Worm (Caenorhabditis elegans) whole organism, L3 larva: ENCODE measurements around the gene ttr-31.

Experiments
- R02D3.7 ChIP-seq: fragments of 150-350 bp; optimal IDR thresholded peaks from 2 replicates; lab custom pipeline; 2014; ENCODE audit warnings: missing biosample characterization, missing genetic modification characterization
- ZK546.5 ChIP-seq: sonication (generic microtip); optimal IDR thresholded peaks from 2 replicates; lab custom pipeline; 2017; ENCODE audit warnings: missing biosample characterization, missing genetic modification characterization
- aly-2 ChIP-seq: fragments of 150-350 bp; optimal IDR thresholded peaks from 2 replicates; lab custom pipeline; 2014; ENCODE audit warnings: missing biosample characterization, missing genetic modification characterization
- ama-1 ChIP-seq: fragments of 150-350 bp; optimal IDR thresholded peaks from 2 replicates; lab custom pipeline; 2018
- ceh-16 ChIP-seq: sonication (generic microtip); optimal IDR thresholded peaks from 2 replicates; lab custom pipeline; 2017; ENCODE audit warnings: missing biosample characterization, missing genetic modification characterization
- ceh-28 ChIP-seq: fragments of 150-350 bp; optimal IDR thresholded peaks from 2 replicates; lab custom pipeline; 2014; ENCODE audit warnings: missing biosample characterization, missing genetic modification reagents, missing genetic modification characterization
- ceh-82 ChIP-seq: fragments of 150-350 bp; optimal IDR thresholded peaks from 2 replicates; lab custom pipeline; 2014; ENCODE audit warnings: missing biosample characterization, missing genetic modification characterization
- ceh-9 ChIP-seq: sonication (generic microtip); optimal IDR thresholded peaks from 2 replicates; lab custom pipeline; 2018; ENCODE audit warnings: missing biosample characterization, missing genetic modification characterization
- daf-12 ChIP-seq: fragments of 150-350 bp; optimal IDR thresholded peaks from 2 replicates; lab custom pipeline; 2014; ENCODE audit warnings: missing biosample characterization, missing genetic modification reagents, missing genetic modification characterization
- egl-27 ChIP-seq: sonication (generic microtip); optimal IDR thresholded peaks from 4 replicates; lab custom pipeline; 2017; ENCODE audit warnings: missing biosample characterization, missing genetic modification reagents, missing genetic modification characterization
- egl-5 ChIP-seq: fragments of 150-350 bp; optimal IDR thresholded peaks from 2 replicates; lab custom pipeline; 2017; ENCODE audit warnings: missing biosample characterization, missing genetic modification reagents, missing genetic modification characterization, inconsistent platforms
- elt-1 ChIP-seq: fragments of 150-350 bp; optimal IDR thresholded peaks from 2 replicates; lab custom pipeline; 2014; ENCODE audit warnings: missing biosample characterization, missing genetic modification characterization
- elt-2 ChIP-seq: sonication (generic microtip); optimal IDR thresholded peaks from 2 replicates; lab custom pipeline; 2016; ENCODE audit warnings: missing genetic modification reagents, mild to moderate bottlenecking, missing genetic modification characterization, missing compliant biosample characterization
- elt-3 ChIP-seq, 3 experiments: fragments of 150-350 bp in 1 of 3; sonication (generic microtip) in 2 of 3; optimal IDR thresholded peaks; 2 replicates in 2 of 3; 4 replicates in 1 of 3; lab custom pipeline; 2014 to 2017; ENCODE audit warnings: missing biosample characterization in 3 of 3, missing genetic modification characterization in 3 of 3
- eor-1 ChIP-seq, 2 experiments: fragments of 150-350 bp; optimal IDR thresholded peaks; 2 replicates each; lab custom pipeline; 2014 to 2018; ENCODE audit warnings: missing biosample characterization in 2 of 2, missing genetic modification characterization in 2 of 2
- fkh-10 ChIP-seq: sonication (generic microtip); optimal IDR thresholded peaks from 2 replicates; lab custom pipeline; 2017; ENCODE audit warnings: missing biosample characterization, missing genetic modification reagents, missing genetic modification characterization
- fkh-2 ChIP-seq: fragments of 150-350 bp; optimal IDR thresholded peaks from 2 replicates; lab custom pipeline; 2014; ENCODE audit warnings: missing biosample characterization, missing genetic modification reagents, missing genetic modification characterization
- fos-1 ChIP-seq: fragments of 150-350 bp; optimal IDR thresholded peaks from 2 replicates; lab custom pipeline; 2014; ENCODE audit warnings: missing biosample characterization, missing genetic modification characterization
- hmg-11 ChIP-seq: sonication (generic microtip); optimal IDR thresholded peaks from 2 replicates; lab custom pipeline; 2016; ENCODE audit warnings: missing genetic modification characterization, missing compliant biosample characterization
- jun-1 ChIP-seq: fragments of 150-350 bp; optimal IDR thresholded peaks from 2 replicates; lab custom pipeline; 2014; ENCODE audit warnings: missing biosample characterization, missing genetic modification reagents, missing genetic modification characterization
- lin-15B ChIP-seq: fragments of 150-350 bp; optimal IDR thresholded peaks from 2 replicates; lab custom pipeline; 2014; ENCODE audit warnings: missing biosample characterization, missing genetic modification characterization
- lin-39 ChIP-seq: fragments of 150-350 bp; optimal IDR thresholded peaks from 2 replicates; lab custom pipeline; 2018; ENCODE audit warnings: missing biosample characterization, missing genetic modification reagents, missing genetic modification characterization
- lsy-12 ChIP-seq: sonication (generic microtip); optimal IDR thresholded peaks from 2 replicates; lab custom pipeline; 2016; ENCODE audit warnings: mild to moderate bottlenecking, missing genetic modification characterization, missing compliant biosample characterization
- mdl-1 ChIP-seq: fragments of 150-350 bp; optimal IDR thresholded peaks from 2 replicates; lab custom pipeline; 2014; ENCODE audit warnings: missing biosample characterization, missing genetic modification characterization
- mml-1 ChIP-seq: fragments of 150-350 bp; sonication (generic microtip); optimal IDR thresholded peaks from 3 replicates; lab custom pipeline; 2014; ENCODE audit warnings: missing biosample characterization, missing genetic modification characterization
- nfya-1 ChIP-seq: sonication (generic microtip); optimal IDR thresholded peaks from 2 replicates; lab custom pipeline; 2017; ENCODE audit warnings: missing genetic modification characterization, mild to moderate bottlenecking, missing compliant biosample characterization, antibody characterized with exemption, moderate library complexity; ENCODE audit not compliant: insufficient read depth
- nhr-11 ChIP-seq: fragments of 150-350 bp; optimal IDR thresholded peaks from 2 replicates; lab custom pipeline; 2014; ENCODE audit warnings: missing biosample characterization, missing genetic modification characterization
- nhr-12 ChIP-seq: fragments of 150-350 bp; optimal IDR thresholded peaks from 2 replicates; lab custom pipeline; 2014; ENCODE audit warnings: missing biosample characterization, missing genetic modification characterization
- nhr-23 ChIP-seq: fragments of 150-350 bp; optimal IDR thresholded peaks from 2 replicates; lab custom pipeline; 2014; ENCODE audit warnings: missing biosample characterization, missing genetic modification reagents, missing genetic modification characterization
- nhr-237 ChIP-seq: fragments of 150-350 bp; optimal IDR thresholded peaks from 2 replicates; lab custom pipeline; 2014; ENCODE audit warnings: missing biosample characterization, missing genetic modification characterization
- nhr-25 ChIP-seq: sonication (generic microtip); optimal IDR thresholded peaks from 2 replicates; lab custom pipeline; 2017; ENCODE audit warnings: missing biosample characterization, missing genetic modification characterization
- nhr-28 ChIP-seq: fragments of 150-350 bp; optimal IDR thresholded peaks from 2 replicates; lab custom pipeline; 2014; ENCODE audit warnings: missing biosample characterization, missing genetic modification characterization
- nhr-43 ChIP-seq: sonication (generic microtip); optimal IDR thresholded peaks from 2 replicates; lab custom pipeline; 2016; ENCODE audit warnings: mild to moderate bottlenecking, missing genetic modification characterization, missing compliant biosample characterization; ENCODE audit not compliant: poor library complexity, severe bottlenecking
- nhr-67 ChIP-seq: fragments of 150-350 bp; optimal IDR thresholded peaks from 2 replicates; lab custom pipeline; 2014; ENCODE audit warnings: missing biosample characterization, missing genetic modification characterization
- nhr-76 ChIP-seq: fragments of 150-350 bp; sonication (generic microtip); optimal IDR thresholded peaks from 5 replicates; lab custom pipeline; 2014; ENCODE audit warnings: missing biosample characterization, missing genetic modification characterization
- nhr-77 ChIP-seq: fragments of 150-350 bp; optimal IDR thresholded peaks from 2 replicates; lab custom pipeline; 2014; ENCODE audit warnings: missing biosample characterization, missing genetic modification characterization
- pha-4 ChIP-seq: fragments of 150-350 bp; optimal IDR thresholded peaks from 2 replicates; lab custom pipeline; 2014; ENCODE audit warnings: missing biosample characterization, missing genetic modification reagents, missing genetic modification characterization
- pqm-1 ChIP-seq: fragments of 150-350 bp; optimal IDR thresholded peaks from 2 replicates; lab custom pipeline; 2017; ENCODE audit warnings: missing biosample characterization, missing genetic modification characterization, inconsistent platforms
- sea-2 ChIP-seq: fragments of 150-350 bp; sonication (generic microtip); optimal IDR thresholded peaks from 4 replicates; lab custom pipeline; 2014; ENCODE audit warnings: missing biosample characterization, missing genetic modification reagents, missing genetic modification characterization
- skn-1 ChIP-seq: fragments of 150-350 bp; optimal IDR thresholded peaks from 2 replicates; lab custom pipeline; 2014; ENCODE audit warnings: missing biosample characterization, missing genetic modification characterization
- snpc-4 ChIP-seq: fragments of 150-350 bp; optimal IDR thresholded peaks from 2 replicates; lab custom pipeline; 2014; ENCODE audit warnings: missing biosample characterization, missing genetic modification characterization
- tbx-2 ChIP-seq: sonication (generic microtip); optimal IDR thresholded peaks from 2 replicates; lab custom pipeline; 2016; ENCODE audit warnings: mild to moderate bottlenecking, missing genetic modification characterization, missing compliant biosample characterization
- unc-39 ChIP-seq: sonication (generic microtip); optimal IDR thresholded peaks from 4 replicates; lab custom pipeline; 2017; ENCODE audit warnings: missing biosample characterization, missing genetic modification characterization
- unc-62 ChIP-seq: fragments of 150-350 bp; sonication (generic microtip); optimal IDR thresholded peaks from 4 replicates; lab custom pipeline; 2014; ENCODE audit warnings: missing biosample characterization, missing genetic modification reagents, missing genetic modification characterization
- zag-1 ChIP-seq: fragments of 150-350 bp; optimal IDR thresholded peaks from 2 replicates; lab custom pipeline; 2014; ENCODE audit warnings: missing biosample characterization, missing genetic modification characterization
- ztf-11 ChIP-seq: fragments of 150-350 bp; optimal IDR thresholded peaks from 2 replicates; lab custom pipeline; 2014; ENCODE audit warnings: missing biosample characterization, missing genetic modification characterization
- ztf-4 ChIP-seq: fragments of 150-350 bp; optimal IDR thresholded peaks from 2 replicates; lab custom pipeline; 2014; ENCODE audit warnings: missing biosample characterization, missing genetic modification characterization

The ttr-31 gene

ce11 chrX:11008954-11009353 is at the start of gene ttr-31:
ttr-31 (minus strand) TSS chrX:11009054.
- TF ChIP-seq nhr-28 (tag; lab: Kevin White, UChicago) (no peak), nhr-67 (tag; lab: Kevin White, UChicago) (no peak), lsy-12 (tag; lab: Kevin White, UChicago) (no peak), nhr-23 (no peak)
- TF ChIP-seq, all 47 proteins: peak for 0

ce11 chrX:11057028-11057427 is 48.2 kb upstream of the ttr-31 start, which contains the start of gene lpr-3:
lpr-3 (plus strand) TSS chrX:11057401.
- peak; percentile 12 for TF ChIP-seq fos-1 (tag; lab: Kevin White, UChicago)
- no peak for TF ChIP-seq pqm-1 (tag; lab: Kevin White, UChicago)
- TF ChIP-seq nhr-23: peak; percentile 99
- no peak for TF ChIP-seq mdl-1 (tag; lab: Kevin White, UChicago)
- no peak for TF ChIP-seq ama-1 (lab: Kevin White, UChicago)
- no peak for TF ChIP-seq ztf-4 (tag; lab: Kevin White, UChicago)
- peak in 1 of 3 experiments; percentile 58 for TF ChIP-seq elt-3 (tag; optimal IDR thresholded peaks at IDR 0.05; lab: Kevin White, UChicago)
- TF ChIP-seq egl-5: no peak
- no peak for TF ChIP-seq hmg-11 (tag; lab: Kevin White, UChicago)
- TF ChIP-seq skn-1 (tag; lab: Kevin White, UChicago): no peak
- no peak for TF ChIP-seq fkh-2 (tag; lab: Kevin White, UChicago)
- no peak for TF ChIP-seq daf-12 (tag; lab: Kevin White, UChicago)
- TF ChIP-seq unc-39 (tag; lab: Kevin White, UChicago): no peak
- no peak for TF ChIP-seq nhr-11 (tag; lab: Kevin White, UChicago)
- TF ChIP-seq nhr-77 (tag; lab: Kevin White, UChicago): no peak
- TF ChIP-seq elt-1 (tag; lab: Kevin White, UChicago): peak; percentile 33
- TF ChIP-seq nfya-1 (tag; lab: Kevin White, UChicago): no peak
- no peak for TF ChIP-seq lin-39
- no peak for TF ChIP-seq ZK546.5 (tag; lab: Kevin White, UChicago)
- TF ChIP-seq nhr-76 (tag; lab: Kevin White, UChicago): no peak
- no peak for TF ChIP-seq tbx-2 (tag; lab: Kevin White, UChicago)
- no peak for TF ChIP-seq nhr-28 (tag; lab: Kevin White, UChicago)
- no peak for TF ChIP-seq nhr-67 (tag; lab: Kevin White, UChicago)
- peak; percentile 46 for TF ChIP-seq nhr-25 (tag; lab: Kevin White, UChicago)
- no peak for TF ChIP-seq ceh-16 (tag; lab: Kevin White, UChicago)
- no peak for TF ChIP-seq R02D3.7 (tag; lab: Kevin White, UChicago)
- no peak for TF ChIP-seq zag-1
- peak; percentile 32 for TF ChIP-seq nhr-43 (tag; lab: Kevin White, UChicago)
- TF ChIP-seq ceh-9: no peak
- peak; percentile 1 for TF ChIP-seq unc-62 (GFP tag; lab: Kevin White, UChicago)
- TF ChIP-seq ceh-28 (tag; lab: Kevin White, UChicago): peak; percentile 51
- no peak for TF ChIP-seq pha-4 (tag; lab: Kevin White, UChicago)
- no peak for TF ChIP-seq nhr-12
- no peak for TF ChIP-seq eor-1 (tag; optimal IDR thresholded peaks at IDR 0.05; lab: Kevin White, UChicago)
- TF ChIP-seq mml-1: no peak
- no peak for TF ChIP-seq jun-1 (tag; lab: Kevin White, UChicago)
- no peak for TF ChIP-seq sea-2 (GFP tag; lab: Kevin White, UChicago)
- no peak for TF ChIP-seq snpc-4 (tag; lab: Kevin White, UChicago)
- no peak for TF ChIP-seq lin-15B (tag; lab: Kevin White, UChicago)
- no peak for TF ChIP-seq aly-2 (tag; lab: Kevin White, UChicago)
- TF ChIP-seq fkh-10: no peak
- no peak for TF ChIP-seq ceh-82 (tag; lab: Kevin White, UChicago)
- no peak for TF ChIP-seq nhr-237 (tag; lab: Kevin White, UChicago)
- no peak for TF ChIP-seq elt-2 (tag; lab: Kevin White, UChicago)
- no peak for TF ChIP-seq lsy-12 (tag; lab: Kevin White, UChicago)
- no peak for TF ChIP-seq egl-27
- no peak for TF ChIP-seq ztf-11
